Fruit fly (Drosophila melanogaster): ENCODE data around the gene pic.

pic gene

DNA sequence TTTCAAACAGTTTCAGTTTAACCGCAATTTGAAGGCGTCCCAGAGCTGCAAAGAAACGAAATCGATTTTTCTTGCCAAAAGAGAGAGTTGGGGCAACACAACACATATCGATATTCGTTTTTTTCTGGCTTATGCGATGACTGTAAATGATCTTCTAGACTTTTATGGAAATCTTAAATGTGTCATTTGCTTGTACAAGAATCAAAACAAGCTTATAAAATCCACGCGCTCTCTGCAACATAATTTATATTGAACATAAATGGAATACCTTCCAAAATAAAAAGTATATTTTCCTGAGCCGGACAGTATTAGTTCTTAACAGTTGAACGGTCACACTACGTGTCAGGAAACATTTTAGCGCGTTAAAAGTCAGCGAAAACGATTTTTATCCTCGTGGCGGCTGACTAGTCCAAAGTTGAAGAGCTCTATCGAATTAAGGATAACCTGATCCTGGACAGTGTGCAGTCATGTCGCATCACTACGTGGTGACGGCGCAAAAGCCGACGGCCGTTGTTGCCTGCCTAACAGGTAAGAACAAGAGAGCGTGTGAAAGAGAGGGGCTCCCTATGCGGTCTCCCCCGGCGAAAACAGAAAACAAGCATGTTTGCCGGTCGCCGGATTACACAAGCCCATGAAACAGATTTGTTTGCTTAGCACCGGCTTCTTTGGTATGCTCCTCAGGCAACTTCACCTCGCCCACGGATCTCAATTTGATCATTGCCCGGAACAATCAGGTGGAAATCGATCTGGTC, at the start of gene pic:
pic (plus strand) TSS at position 304 of the 752 bp plus-strand sequence.
- no peak for TF ChIP-seq ttk (optimal IDR thresholded peaks at IDR 0.05)
- no peak for TF ChIP-seq h (optimal IDR thresholded peaks at IDR 0.05)
- no peak for TF ChIP-seq Sin3A (optimal IDR thresholded peaks at IDR 0.05)
- TF ChIP-seq insv (optimal IDR thresholded peaks at IDR 0.05): no peak
- no peak for TF ChIP-seq psq (optimal IDR thresholded peaks at IDR 0.05)
- no peak for TF ChIP-seq Myc (optimal IDR thresholded peaks at IDR 0.05)

DNA sequence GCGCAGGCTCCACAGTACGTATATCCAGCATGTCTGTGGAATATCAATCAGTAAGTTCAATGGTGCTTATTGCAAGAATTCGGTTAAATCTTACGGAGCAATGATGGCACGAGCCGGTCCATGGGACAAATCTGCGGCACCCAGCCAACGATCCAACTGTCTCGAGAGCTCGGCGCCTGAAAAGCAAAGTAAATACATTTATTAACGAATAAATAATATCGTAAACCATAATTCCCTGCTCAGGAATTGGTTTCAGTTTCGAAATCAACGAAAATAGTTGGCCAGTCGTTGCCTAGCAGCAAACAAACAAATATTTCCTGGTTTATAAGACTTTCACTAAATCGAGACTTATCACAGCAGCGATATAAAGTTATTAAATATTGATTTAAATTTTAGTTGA, 42.5 kb upstream of the pic start, which contains the start of gene CG11656:
CG11656 (plus strand) TSS at position 301 of the 400 bp plus-strand sequence.
- TF ChIP-seq insv (optimal IDR thresholded peaks at IDR 0.05) (no peak), ttk (optimal IDR thresholded peaks at IDR 0.05) (no peak), h (optimal IDR thresholded peaks at IDR 0.05) (no peak), Sin3A (optimal IDR thresholded peaks at IDR 0.05) (no peak), psq (optimal IDR thresholded peaks at IDR 0.05) (no peak), Myc (optimal IDR thresholded peaks at IDR 0.05) (no peak)

DNA sequence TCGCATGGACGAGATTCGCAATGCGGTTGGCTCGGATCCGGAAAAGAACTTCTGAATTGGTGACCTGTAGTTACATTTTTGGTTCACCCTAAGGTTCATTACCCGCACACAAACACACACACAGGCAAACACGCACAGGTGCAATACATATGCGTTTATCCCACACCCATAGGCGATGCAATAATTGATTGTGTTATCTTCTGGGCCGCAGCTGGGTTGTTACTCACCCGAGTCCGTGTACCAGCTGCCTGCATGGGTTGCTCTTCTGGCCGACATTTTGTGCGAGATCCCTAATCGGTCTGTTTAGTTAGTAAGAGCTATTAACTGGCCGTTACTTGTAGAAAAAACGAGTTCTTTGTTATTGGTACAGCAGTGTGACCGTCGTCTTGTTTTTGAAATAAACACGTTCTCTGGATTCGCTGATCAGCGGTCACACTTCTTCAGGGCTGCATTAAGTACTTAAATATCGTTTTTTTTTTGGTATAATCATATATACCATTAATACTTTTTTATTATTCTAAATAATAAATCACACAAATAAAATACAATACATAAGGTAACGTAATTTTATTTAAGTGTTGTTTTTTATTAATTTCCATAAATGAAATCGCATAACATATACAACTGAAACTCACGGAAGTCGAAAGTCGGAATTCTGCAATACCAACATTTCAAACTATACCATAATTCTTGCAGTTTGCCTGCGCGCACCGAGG, 41.0 kb upstream of the pic start, which contains the start of gene CG8031:
CG8031 (minus strand) TSS at position 406 of the 716 bp plus-strand sequence.
- TF ChIP-seq ttk (optimal IDR thresholded peaks at IDR 0.05): no peak

DNA sequence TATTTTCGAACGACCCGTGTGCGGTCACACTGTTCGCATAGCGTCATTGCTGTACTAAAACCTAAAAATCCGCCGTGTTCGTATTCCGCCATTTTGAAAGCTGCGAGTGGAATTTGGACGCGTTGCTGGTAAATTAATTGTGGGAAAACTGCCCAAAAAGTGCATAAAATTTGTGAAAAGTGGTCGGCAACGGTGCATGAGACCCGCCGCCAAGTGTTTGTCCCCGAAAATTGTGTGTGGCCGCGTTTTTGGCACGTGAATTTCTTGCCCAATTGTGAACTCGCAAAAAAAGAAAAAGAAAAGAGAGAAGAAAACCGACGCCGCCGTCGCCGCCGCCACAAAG, 40.5 kb upstream of the pic start, which contains the start of gene CtBP:
CtBP (plus strand) TSS at position 29 of the 343 bp plus-strand sequence.
- no peak for TF ChIP-seq h (optimal IDR thresholded peaks at IDR 0.05)
- no peak for TF ChIP-seq ttk (optimal IDR thresholded peaks at IDR 0.05)
- no peak for TF ChIP-seq psq (optimal IDR thresholded peaks at IDR 0.05)
- no peak for TF ChIP-seq Myc (optimal IDR thresholded peaks at IDR 0.05)
- no peak for TF ChIP-seq Sin3A (optimal IDR thresholded peaks at IDR 0.05)
- TF ChIP-seq insv (optimal IDR thresholded peaks at IDR 0.05): no peak

DNA sequence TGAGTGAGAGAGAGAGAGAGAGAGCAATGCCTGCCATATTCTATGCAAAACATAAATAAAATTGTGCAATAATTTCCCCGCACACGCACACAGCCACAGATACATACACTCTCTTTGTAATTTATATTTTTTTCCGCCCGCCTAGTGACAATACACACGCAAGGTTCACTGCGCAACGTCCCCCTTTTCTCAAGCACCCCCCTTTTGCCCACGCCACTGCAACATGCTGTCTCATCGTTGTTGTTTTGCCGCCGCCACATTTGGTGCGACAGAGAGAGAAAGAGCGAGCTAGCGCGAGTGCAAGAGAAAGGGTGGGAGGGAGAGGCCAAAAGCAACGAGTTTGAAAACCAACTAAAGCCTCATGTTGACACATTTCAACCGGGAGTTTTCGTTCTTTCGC, 39.7 kb upstream of the pic start:
- no peak for TF ChIP-seq Sin3A (optimal IDR thresholded peaks at IDR 0.05)
- TF ChIP-seq h (optimal IDR thresholded peaks at IDR 0.05): no peak
- no peak for TF ChIP-seq ttk (optimal IDR thresholded peaks at IDR 0.05)
- TF ChIP-seq insv (optimal IDR thresholded peaks at IDR 0.05): no peak
- TF ChIP-seq psq (optimal IDR thresholded peaks at IDR 0.05): no peak
- TF ChIP-seq Myc (optimal IDR thresholded peaks at IDR 0.05): no peak

DNA sequence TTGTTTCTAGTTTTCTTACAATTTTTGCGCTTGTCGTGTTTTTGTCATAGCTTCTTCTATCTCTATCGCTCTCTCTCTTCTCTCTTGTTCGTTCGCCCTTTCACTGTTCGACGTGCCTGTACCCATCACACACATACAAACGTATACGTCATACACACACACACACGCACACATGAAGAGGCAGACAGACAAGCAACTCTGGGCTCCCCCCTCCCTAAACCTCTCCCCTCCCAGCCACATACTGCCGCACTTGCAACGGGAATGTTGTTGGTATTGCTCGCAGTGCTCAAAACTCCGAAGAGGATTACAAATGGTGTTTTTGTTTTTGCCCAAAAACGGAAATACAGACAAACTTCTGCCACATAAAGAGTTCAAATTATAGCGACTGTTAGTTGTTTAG, 39.1 kb upstream of the pic start:
- TF ChIP-seq psq (optimal IDR thresholded peaks at IDR 0.05) (no peak), Myc (optimal IDR thresholded peaks at IDR 0.05) (no peak), Sin3A (optimal IDR thresholded peaks at IDR 0.05) (no peak), ttk (optimal IDR thresholded peaks at IDR 0.05) (no peak), h (optimal IDR thresholded peaks at IDR 0.05) (no peak), insv (optimal IDR thresholded peaks at IDR 0.05) (no peak)

DNA sequence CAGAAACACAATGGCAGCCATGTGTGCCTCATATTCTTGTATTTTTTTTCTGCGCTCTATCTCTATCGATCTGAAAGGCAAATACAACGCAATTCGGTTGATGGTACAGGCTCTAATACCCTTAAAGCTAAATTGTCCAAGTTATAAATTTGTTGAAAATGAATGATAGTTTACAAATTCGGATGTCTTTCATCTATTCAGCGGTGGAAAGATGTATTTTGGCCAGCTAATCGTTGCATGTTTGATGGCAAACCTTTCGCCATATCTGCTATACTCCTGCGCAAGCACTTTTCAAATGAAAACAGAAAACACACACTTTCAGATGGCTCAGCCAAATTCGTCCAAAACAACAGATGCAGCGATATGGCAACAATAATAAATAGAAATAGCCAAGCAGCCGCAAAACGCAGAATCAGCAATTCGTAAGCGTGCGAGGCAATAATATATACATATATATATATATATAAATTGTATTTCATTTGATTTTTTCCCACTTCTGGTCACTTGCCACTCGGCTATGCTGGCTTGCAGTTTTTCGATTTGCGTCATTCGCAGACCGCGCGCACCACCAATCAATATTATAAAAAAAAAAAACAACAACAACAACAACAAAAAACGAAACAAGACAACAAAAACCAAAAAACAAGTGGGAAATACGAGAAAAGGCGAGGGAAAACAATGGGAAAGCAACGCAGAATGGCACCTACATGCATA, 37.7 kb upstream of the pic start:
- TF ChIP-seq ttk (optimal IDR thresholded peaks at IDR 0.05) (no peak), psq (optimal IDR thresholded peaks at IDR 0.05) (no peak), Myc (optimal IDR thresholded peaks at IDR 0.05) (no peak), h (optimal IDR thresholded peaks at IDR 0.05) (no peak), insv (optimal IDR thresholded peaks at IDR 0.05) (no peak), Sin3A (optimal IDR thresholded peaks at IDR 0.05) (no peak)

DNA sequence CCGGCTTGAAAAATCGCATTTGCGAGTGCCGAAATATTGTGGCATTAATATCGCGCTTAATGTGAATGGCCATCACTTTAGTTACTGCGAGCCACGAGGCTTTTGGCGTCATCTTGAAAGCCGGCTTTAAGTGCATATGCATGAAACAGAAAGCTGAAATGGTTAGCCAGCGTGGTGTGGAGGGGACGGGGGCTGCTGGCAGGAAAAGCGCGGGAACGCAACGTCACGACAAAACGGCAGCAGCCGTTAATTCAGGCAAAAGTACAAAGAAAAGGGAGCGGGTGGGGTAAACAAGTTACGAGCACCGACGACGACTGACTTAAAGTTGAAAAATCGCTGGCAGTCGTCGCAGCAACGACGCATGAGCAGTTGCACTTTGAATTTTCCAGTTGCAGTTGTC, 36.6 kb upstream of the pic start:
- no peak for TF ChIP-seq Sin3A (optimal IDR thresholded peaks at IDR 0.05)
- no peak for TF ChIP-seq Myc (optimal IDR thresholded peaks at IDR 0.05)
- TF ChIP-seq ttk (optimal IDR thresholded peaks at IDR 0.05): no peak
- no peak for TF ChIP-seq h (optimal IDR thresholded peaks at IDR 0.05)
- no peak for TF ChIP-seq insv (optimal IDR thresholded peaks at IDR 0.05)
- no peak for TF ChIP-seq psq (optimal IDR thresholded peaks at IDR 0.05)

DNA sequence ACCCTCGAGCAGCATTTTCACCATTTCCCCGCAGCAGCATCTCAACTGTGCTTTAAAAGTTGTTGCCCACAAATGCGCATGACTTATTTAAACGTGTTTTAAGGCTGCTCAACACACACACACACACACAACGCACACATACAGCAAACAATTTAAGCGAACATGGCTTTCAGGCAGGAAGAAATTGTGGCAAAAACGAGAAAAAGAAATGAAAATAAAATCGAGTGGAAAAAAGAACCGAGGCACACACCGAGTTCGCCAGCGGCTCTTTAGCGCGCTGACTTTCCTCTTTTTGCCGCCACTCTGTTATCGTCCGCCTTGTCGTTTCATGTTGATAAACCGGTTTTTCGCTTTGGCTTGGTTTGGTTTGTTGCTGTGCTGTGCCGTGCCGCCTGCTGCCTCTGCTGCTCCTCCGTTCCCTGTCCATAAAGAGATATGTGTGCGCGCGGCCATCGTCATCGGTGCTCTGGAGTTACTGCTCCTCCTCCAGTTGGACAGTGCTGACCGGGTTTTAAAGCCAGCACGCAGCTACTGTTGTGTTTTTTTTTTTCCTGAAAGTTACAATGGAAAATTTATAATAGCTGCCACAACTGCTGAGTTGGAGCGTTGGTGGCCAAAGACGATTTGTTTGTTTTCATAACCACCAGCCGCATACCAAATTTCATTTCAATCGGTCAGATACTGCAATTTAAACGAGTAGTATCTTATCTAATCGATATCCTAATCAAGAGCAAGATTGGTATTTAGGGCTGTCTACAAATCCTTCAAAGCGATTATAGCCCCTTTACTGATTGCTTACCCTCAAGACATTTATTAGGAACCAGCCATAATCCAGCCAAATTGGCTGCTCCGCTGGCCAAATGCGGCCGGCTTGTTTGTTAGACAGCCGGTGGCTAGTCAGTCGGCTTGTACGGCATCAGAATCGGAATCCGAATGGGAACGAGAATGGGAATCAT, 36.0 kb upstream of the pic start:
- no peak for TF ChIP-seq insv (optimal IDR thresholded peaks at IDR 0.05)
- TF ChIP-seq Sin3A (optimal IDR thresholded peaks at IDR 0.05): no peak
- TF ChIP-seq h (optimal IDR thresholded peaks at IDR 0.05): no peak
- TF ChIP-seq ttk (optimal IDR thresholded peaks at IDR 0.05): no peak
- no peak for TF ChIP-seq Myc (optimal IDR thresholded peaks at IDR 0.05)
- no peak for TF ChIP-seq psq (optimal IDR thresholded peaks at IDR 0.05)

DNA sequence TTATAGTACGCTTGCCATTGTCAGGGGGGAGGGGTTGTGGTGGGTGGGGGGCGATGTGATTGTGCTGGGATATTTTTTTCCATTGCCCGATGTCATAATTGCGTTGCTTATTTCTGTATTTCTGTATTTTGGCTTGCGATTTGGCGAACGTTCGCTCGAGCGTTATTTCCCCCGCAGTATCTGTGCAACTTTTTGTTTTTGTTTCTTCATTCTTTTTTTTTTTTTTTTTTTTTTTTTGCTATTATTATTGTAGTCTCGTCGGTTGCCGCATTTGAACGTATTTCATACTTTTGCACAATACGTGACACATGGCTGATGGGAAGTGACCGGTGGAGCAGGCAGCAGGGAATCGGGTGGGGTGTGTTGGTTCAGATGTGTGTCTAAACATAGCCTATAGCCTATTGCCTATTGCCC, 34.4 kb upstream of the pic start:
- TF ChIP-seq Myc (optimal IDR thresholded peaks at IDR 0.05) (no peak), Sin3A (optimal IDR thresholded peaks at IDR 0.05) (no peak), psq (optimal IDR thresholded peaks at IDR 0.05) (no peak), ttk (optimal IDR thresholded peaks at IDR 0.05) (no peak), insv (optimal IDR thresholded peaks at IDR 0.05) (no peak), h (optimal IDR thresholded peaks at IDR 0.05) (no peak)

DNA sequence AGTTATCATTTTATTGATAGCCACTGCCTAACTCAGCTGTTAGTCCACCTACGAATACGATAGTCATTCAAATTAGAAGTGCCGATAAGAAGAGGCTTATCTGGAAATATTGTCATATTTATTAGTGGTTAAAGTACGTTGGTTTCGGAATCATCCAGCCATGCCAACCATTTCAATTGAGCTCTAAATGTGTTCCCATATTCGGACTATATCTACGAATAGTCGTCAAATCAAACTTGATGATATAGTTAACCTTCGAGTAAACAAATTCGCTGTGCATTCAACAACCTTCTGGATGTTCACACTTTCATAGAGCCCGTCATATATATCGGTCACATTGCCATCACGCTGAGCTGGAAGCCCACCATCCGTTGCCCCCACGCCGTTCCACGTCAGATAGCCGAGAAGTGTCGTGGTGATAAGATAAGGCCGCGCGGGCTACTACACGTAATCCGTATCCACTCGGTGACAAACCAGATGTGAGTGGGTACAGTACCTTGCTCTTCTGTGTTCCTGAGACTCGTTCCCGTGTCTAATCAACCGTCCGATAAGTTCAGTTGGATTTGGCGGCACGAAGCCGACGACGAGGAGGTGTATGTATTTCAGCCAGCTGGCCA, 33.7 kb upstream of the pic start:
- TF ChIP-seq psq (optimal IDR thresholded peaks at IDR 0.05) (no peak), Sin3A (optimal IDR thresholded peaks at IDR 0.05) (no peak)

Measured in Kc167 (cell line).